Worm (Caenorhabditis elegans) whole organism, L2 larva: ENCODE results near the gene spp-31.

Source experiments
- F13H6.1 ChIP-seq: sonication (generic microtip); optimal IDR thresholded peaks from 2 replicates; lab custom pipeline; 2016; ENCODE audit warnings: missing genetic modification characterization, missing compliant biosample characterization
- R02D3.7 ChIP-seq: fragments of 150-350 bp; optimal IDR thresholded peaks from 2 replicates; lab custom pipeline; 2014; ENCODE audit warnings: missing biosample characterization, missing genetic modification characterization
- Y55F3AM.14 ChIP-seq: fragments of 200-800 bp; sonication (Bioruptor generic); optimal IDR thresholded peaks from 2 replicates; lab custom pipeline; 2018; ENCODE audit warnings: mild to moderate bottlenecking, missing genetic modification characterization, missing compliant biosample characterization
- alr-1 ChIP-seq: fragments of 150-350 bp; optimal IDR thresholded peaks from 2 replicates; lab custom pipeline; 2014; ENCODE audit warnings: missing biosample characterization, missing genetic modification characterization
- ama-1 ChIP-seq: fragments of 150-350 bp; optimal IDR thresholded peaks from 2 replicates; lab custom pipeline; 2018; ENCODE audit warnings: inconsistent platforms
- blmp-1 ChIP-seq: sonication (generic microtip); optimal IDR thresholded peaks from 2 replicates; lab custom pipeline; 2017; ENCODE audit warnings: missing genetic modification characterization, mild to moderate bottlenecking, missing compliant biosample characterization, antibody characterized with exemption, moderate library complexity; ENCODE audit not compliant: insufficient read depth
- ceh-16 ChIP-seq: fragments of 150-350 bp; optimal IDR thresholded peaks from 2 replicates; lab custom pipeline; 2014; ENCODE audit warnings: missing biosample characterization, missing genetic modification characterization
- ceh-82 ChIP-seq: fragments of 150-350 bp; optimal IDR thresholded peaks from 2 replicates; lab custom pipeline; 2014; ENCODE audit warnings: missing biosample characterization, missing genetic modification characterization
- crh-2 ChIP-seq: sonication (generic microtip); optimal IDR thresholded peaks from 2 replicates; lab custom pipeline; 2017; ENCODE audit warnings: missing biosample characterization, missing genetic modification characterization
- dmd-4 ChIP-seq: sonication (generic microtip); optimal IDR thresholded peaks from 2 replicates; lab custom pipeline; 2017; ENCODE audit warnings: missing biosample characterization, missing genetic modification characterization
- egl-27 ChIP-seq: sonication (generic microtip); optimal IDR thresholded peaks from 3 replicates; lab custom pipeline; 2017; ENCODE audit warnings: missing biosample characterization, missing genetic modification reagents, missing genetic modification characterization
- elt-3 ChIP-seq: sonication (generic microtip); optimal IDR thresholded peaks from 2 replicates; lab custom pipeline; 2017; ENCODE audit warnings: missing biosample characterization, missing genetic modification characterization
- fos-1 ChIP-seq: fragments of 150-350 bp; optimal IDR thresholded peaks from 2 replicates; lab custom pipeline; 2014; ENCODE audit warnings: missing biosample characterization, missing genetic modification characterization
- gmeb-1 ChIP-seq: fragments of 150-350 bp; optimal IDR thresholded peaks from 2 replicates; lab custom pipeline; 2014; ENCODE audit warnings: missing biosample characterization, missing genetic modification characterization
- lin-39 ChIP-seq: fragments of 150-350 bp; optimal IDR thresholded peaks from 2 replicates; lab custom pipeline; 2014; ENCODE audit warnings: missing biosample characterization, missing genetic modification reagents, missing genetic modification characterization
- lsy-2 ChIP-seq, 2 experiments: fragments of 150-350 bp in 1 of 2; sonication (generic microtip) in 1 of 2; optimal IDR thresholded peaks; 2 replicates each; lab custom pipeline; 2014 to 2017; ENCODE audit warnings: missing biosample characterization in 2 of 2, missing genetic modification characterization in 2 of 2
- mab-5 ChIP-seq: fragments of 150-350 bp; optimal IDR thresholded peaks from 2 replicates; lab custom pipeline; 2014; ENCODE audit warnings: missing biosample characterization, missing genetic modification characterization
- mbf-1 ChIP-seq: sonication (generic microtip); optimal IDR thresholded peaks from 2 replicates; lab custom pipeline; 2017; ENCODE audit warnings: missing biosample characterization, missing genetic modification characterization
- mdl-1 ChIP-seq, 2 experiments: fragments of 150-350 bp in 1 of 2; sonication (generic microtip) in 1 of 2; optimal IDR thresholded peaks; 2 replicates each; lab custom pipeline; 2017; ENCODE audit warnings: missing biosample characterization in 2 of 2, missing genetic modification characterization in 2 of 2
- nhr-10 ChIP-seq: sonication (generic microtip); optimal IDR thresholded peaks from 2 replicates; lab custom pipeline; 2017; ENCODE audit warnings: missing biosample characterization, missing genetic modification characterization
- nhr-11 ChIP-seq: fragments of 150-350 bp; optimal IDR thresholded peaks from 2 replicates; lab custom pipeline; 2014; ENCODE audit warnings: missing biosample characterization, missing genetic modification characterization
- nhr-12 ChIP-seq: fragments of 150-350 bp; optimal IDR thresholded peaks from 2 replicates; lab custom pipeline; 2014; ENCODE audit warnings: missing biosample characterization, missing genetic modification characterization
- nhr-129 ChIP-seq: fragments of 150-350 bp; optimal IDR thresholded peaks from 2 replicates; lab custom pipeline; 2014; ENCODE audit warnings: missing biosample characterization, missing genetic modification characterization
- nhr-21 ChIP-seq: fragments of 150-350 bp; optimal IDR thresholded peaks from 2 replicates; lab custom pipeline; 2014; ENCODE audit warnings: missing biosample characterization, missing genetic modification characterization
- nhr-23 ChIP-seq: fragments of 150-350 bp; optimal IDR thresholded peaks from 2 replicates; lab custom pipeline; 2014; ENCODE audit warnings: missing biosample characterization, missing genetic modification reagents, missing genetic modification characterization
- nhr-25 ChIP-seq: fragments of 150-350 bp; sonication (generic microtip); optimal IDR thresholded peaks from 3 replicates; lab custom pipeline; 2014; ENCODE audit warnings: missing biosample characterization, missing genetic modification characterization
- peb-1 ChIP-seq: fragments of 150-350 bp; optimal IDR thresholded peaks from 2 replicates; lab custom pipeline; 2014; ENCODE audit warnings: missing biosample characterization, missing genetic modification characterization
- skn-1 ChIP-seq: sonication (generic microtip); optimal IDR thresholded peaks from 2 replicates; lab custom pipeline; 2017; ENCODE audit warnings: missing biosample characterization, missing genetic modification characterization
- sma-9 ChIP-seq, 2 experiments: fragments of 150-350 bp in 1 of 2; sonication (generic microtip) in 1 of 2; optimal IDR thresholded peaks; 2 replicates each; lab custom pipeline; 2014 to 2016; ENCODE audit warnings: missing genetic modification characterization in 2 of 2, mild to moderate bottlenecking in 1 of 2, missing biosample characterization in 1 of 2, missing compliant biosample characterization in 1 of 2, missing genetic modification reagents in 1 of 2, moderate library complexity in 1 of 2
- snpc-4 ChIP-seq: fragments of 150-350 bp; optimal IDR thresholded peaks from 2 replicates; lab custom pipeline; 2014; ENCODE audit warnings: missing biosample characterization, missing genetic modification characterization
- unc-39 ChIP-seq: fragments of 150-350 bp; optimal IDR thresholded peaks from 2 replicates; lab custom pipeline; 2014; ENCODE audit warnings: missing biosample characterization, missing genetic modification characterization
- unc-55 ChIP-seq: fragments of 150-350 bp; sonication (generic microtip); optimal IDR thresholded peaks from 3 replicates; lab custom pipeline; 2014; ENCODE audit warnings: missing biosample characterization, missing genetic modification reagents, missing genetic modification characterization
- zag-1 ChIP-seq: fragments of 150-350 bp; optimal IDR thresholded peaks from 2 replicates; lab custom pipeline; 2014; ENCODE audit warnings: missing biosample characterization, missing genetic modification characterization
- ztf-1 ChIP-seq: fragments of 200-800 bp; sonication (Bioruptor generic); conservative IDR thresholded peaks from 2 replicates; pipeline ENCODE4 v1.3.6; 2022; ENCODE audit warnings: missing genetic modification characterization, missing compliant biosample characterization

Gene spp-31

DNA sequence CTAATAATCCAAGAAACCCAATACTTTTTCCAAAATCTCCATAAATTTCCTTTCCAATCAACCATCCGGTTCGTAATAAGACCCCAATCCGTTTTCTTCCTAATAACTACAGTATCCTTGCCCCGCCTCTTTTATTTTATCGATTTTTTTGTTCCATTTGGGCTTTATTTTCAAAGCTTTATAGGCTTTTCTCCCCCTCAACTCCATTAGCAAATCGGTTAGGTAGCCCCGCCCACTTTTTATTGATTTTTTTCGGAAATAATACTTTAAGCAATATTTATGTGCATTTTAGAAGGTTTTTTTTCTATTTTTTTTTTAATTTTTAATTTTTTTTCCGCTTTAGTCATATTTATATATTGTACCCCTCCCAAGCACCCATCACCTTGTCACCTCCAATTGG is 6.4 kb upstream of the spp-31 start:
- TF ChIP-seq lin-39 (tag; lab: Kevin White, UChicago) (no peak), crh-2 (no peak), nhr-129 (tag; lab: Kevin White, UChicago) (no peak), lsy-2 (tag; optimal IDR thresholded peaks at IDR 0.05; lab: Kevin White, UChicago) (no peak), zag-1 (no peak), mdl-1 (tag; optimal IDR thresholded peaks at IDR 0.05; lab: Kevin White, UChicago) (no peak), nhr-12 (tag; lab: Kevin White, UChicago) (no peak), nhr-23 (tag; lab: Kevin White, UChicago) (no peak), R02D3.7 (tag; lab: Kevin White, UChicago) (no peak), ceh-82 (tag; lab: Kevin White, UChicago) (no peak), ceh-16 (tag; lab: Kevin White, UChicago) (no peak), nhr-21 (tag; lab: Kevin White, UChicago) (no peak), skn-1 (no peak), Y55F3AM.14 (no peak), nhr-10 (no peak), nhr-11 (no peak), alr-1 (no peak), sma-9 (GFP tag; optimal IDR thresholded peaks at IDR 0.05; lab: Kevin White, UChicago) (no peak), sma-9 (tag; optimal IDR thresholded peaks at IDR 0.05; lab: Kevin White, UChicago) (no peak)

- TF ChIP-seq zag-1 = no peak
- TF ChIP-seq ceh-16 (tag; lab: Kevin White, UChicago) = no peak
- TF ChIP-seq fos-1 (tag; lab: Kevin White, UChicago) = no peak
- TF ChIP-seq gmeb-1 (tag; lab: Kevin White, UChicago) = peak; percentile 11
- TF ChIP-seq egl-27 (tag; lab: Kevin White, UChicago) = no peak
- no peak for TF ChIP-seq nhr-10
- TF ChIP-seq nhr-11 = no peak
Measured at ce11 chrIV:1403960-1404359, 2.4 kb upstream of the spp-31 start.

DNA sequence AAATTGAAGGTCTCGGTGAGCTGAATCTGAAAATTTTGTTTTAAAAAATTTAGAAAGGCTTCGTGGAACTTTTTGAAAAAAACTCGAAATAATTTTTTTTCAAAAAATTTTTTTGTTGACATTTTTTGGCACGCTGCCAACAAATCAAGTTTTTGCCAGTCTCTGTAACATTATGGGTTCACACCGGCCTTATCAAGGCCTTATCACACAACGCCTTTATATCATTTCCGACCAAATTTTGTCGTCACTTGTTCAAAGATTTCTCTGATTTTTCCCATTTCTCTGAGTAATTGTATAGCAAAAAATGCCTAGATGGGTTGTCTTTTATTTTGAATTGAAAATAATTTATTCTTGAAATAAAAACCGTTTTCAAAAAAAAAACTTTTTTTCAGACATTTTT is 587 bp upstream of the spp-31 start:
- TF ChIP-seq nhr-25 (no peak), fos-1 (tag; lab: Kevin White, UChicago) (peak; percentile 35)

DNA sequence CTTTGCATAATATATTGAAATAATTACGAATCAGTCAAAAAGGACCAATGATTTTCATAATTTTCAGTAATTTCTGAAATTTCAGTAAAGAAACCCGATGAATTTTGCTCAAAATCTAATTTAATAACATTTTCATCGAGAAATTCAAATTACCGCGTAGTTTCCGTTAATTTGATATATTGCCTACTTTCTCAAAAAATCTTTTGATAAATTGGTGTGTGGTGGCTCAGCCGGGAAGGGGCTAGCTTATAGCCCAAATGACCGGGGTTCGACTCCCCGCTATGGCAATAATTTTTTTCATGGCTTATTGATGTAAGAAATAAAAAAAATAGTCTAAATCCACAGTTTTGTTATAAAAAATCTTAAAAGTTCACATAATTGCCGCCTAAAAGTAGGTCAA is 682 bp downstream of the spp-31 start:
- TF ChIP-seq mbf-1 = no peak
- TF ChIP-seq lsy-2 (tag; optimal IDR thresholded peaks at IDR 0.05; lab: Kevin White, UChicago) = no peak
- TF ChIP-seq egl-27 (tag; lab: Kevin White, UChicago) = no peak
- TF ChIP-seq mab-5 (tag; lab: Kevin White, UChicago) = no peak
- TF ChIP-seq ztf-1 (GFP tag; lab: Robert Waterston, UW) = no peak
- no peak for TF ChIP-seq ama-1 (lab: Kevin White, UChicago)
- no peak for TF ChIP-seq skn-1
- no peak for TF ChIP-seq alr-1
- no peak for TF ChIP-seq nhr-23 (tag; lab: Kevin White, UChicago)
- no peak for TF ChIP-seq lin-39 (tag; lab: Kevin White, UChicago)
- TF ChIP-seq F13H6.1 (tag; lab: Kevin White, UChicago) = no peak
- no peak for TF ChIP-seq unc-39
- no peak for TF ChIP-seq blmp-1 (tag; lab: Kevin White, UChicago)
- TF ChIP-seq nhr-21 (tag; lab: Kevin White, UChicago) = no peak

- TF ChIP-seq unc-55 (no peak), ama-1 (lab: Kevin White, UChicago) (no peak), elt-3 (tag; lab: Kevin White, UChicago) (no peak), skn-1 (no peak), dmd-4 (tag; lab: Kevin White, UChicago) (no peak), mbf-1 (no peak), mab-5 (tag; lab: Kevin White, UChicago) (no peak), nhr-21 (tag; lab: Kevin White, UChicago) (no peak), nhr-25 (no peak), fos-1 (tag; lab: Kevin White, UChicago) (no peak), snpc-4 (no peak)
Measured at ce11 chrIV:1407507-1407906, 1.1 kb downstream of the spp-31 start.

DNA sequence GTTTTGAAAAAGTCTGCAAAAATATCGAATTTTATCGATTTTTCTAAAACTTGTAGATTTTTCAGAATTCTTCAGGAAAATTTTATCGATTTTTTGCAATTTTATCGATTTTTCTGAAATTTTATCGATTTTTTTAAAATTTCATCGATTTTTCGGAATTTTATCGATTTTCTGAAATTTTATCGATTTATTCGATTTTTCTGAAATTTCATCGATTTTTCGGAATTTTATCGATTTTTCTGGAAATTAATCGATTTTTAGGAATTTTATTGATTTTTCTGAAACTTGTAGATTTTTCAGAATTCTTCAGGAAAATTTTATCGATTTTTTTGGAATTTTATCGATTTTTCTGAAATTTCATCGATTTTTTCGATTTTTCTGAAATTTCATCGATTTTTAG is 1.8 kb downstream of the spp-31 start:
- no peak for TF ChIP-seq egl-27 (tag; lab: Kevin White, UChicago)
- TF ChIP-seq ceh-82 (tag; lab: Kevin White, UChicago) = no peak
- no peak for TF ChIP-seq peb-1 (tag; lab: Kevin White, UChicago)
- TF ChIP-seq nhr-12 (tag; lab: Kevin White, UChicago) = no peak
